Worm (Caenorhabditis elegans) whole organism, early embryonic: ENCODE measurements around the gene ral-1.

Experiments
- B0310.2 ChIP-seq: sonication (generic microtip); optimal IDR thresholded peaks from 2 replicates; lab custom pipeline; 2016; ENCODE audit warnings: mild to moderate bottlenecking, missing genetic modification characterization, missing compliant biosample characterization
- F13C5.2 ChIP-seq: sonication (generic microtip); optimal IDR thresholded peaks from 2 replicates; lab custom pipeline; 2017; ENCODE audit warnings: mild to moderate bottlenecking, missing genetic modification characterization, inconsistent platforms, missing compliant biosample characterization
- aly-1 ChIP-seq: sonication (generic microtip); optimal IDR thresholded peaks from 2 replicates; lab custom pipeline; 2016; ENCODE audit warnings: missing genetic modification characterization, missing compliant biosample characterization
- ama-1 ChIP-seq: fragments of 150-350 bp; optimal IDR thresholded peaks from 2 replicates; lab custom pipeline; 2014
- ceh-13 ChIP-seq: fragments of 200-800 bp; sonication (Bioruptor generic); optimal IDR thresholded peaks from 2 replicates; lab custom pipeline; 2018; ENCODE audit warnings: mild to moderate bottlenecking, missing genetic modification characterization, missing compliant biosample characterization
- ceh-36 ChIP-seq: sonication (generic microtip); optimal IDR thresholded peaks from 2 replicates; lab custom pipeline; 2016; ENCODE audit warnings: missing genetic modification characterization, inconsistent platforms, missing compliant biosample characterization
- ets-7 ChIP-seq: sonication (generic microtip); optimal IDR thresholded peaks from 2 replicates; lab custom pipeline; 2016; ENCODE audit warnings: missing genotype, missing genetic modification characterization, missing compliant biosample characterization
- flt-1 ChIP-seq: fragments of 200-800 bp; sonication (Bioruptor generic); IDR thresholded peaks from 2 replicates; pipeline ENCODE4 v1.3.6; 2022; ENCODE audit warnings: missing genetic modification characterization, missing compliant biosample characterization
- hmbx-1 ChIP-seq: sonication (generic microtip); optimal IDR thresholded peaks from 2 replicates; lab custom pipeline; 2016; ENCODE audit warnings: mild to moderate bottlenecking, missing genetic modification characterization, missing compliant biosample characterization
- hmg-4 ChIP-seq: fragments of 200-800 bp; sonication (Bioruptor generic); optimal IDR thresholded peaks from 2 replicates; lab custom pipeline; 2018; ENCODE audit warnings: mild to moderate bottlenecking, missing genetic modification characterization, missing compliant biosample characterization
- hnd-1 ChIP-seq: sonication (generic microtip); optimal IDR thresholded peaks from 2 replicates; lab custom pipeline; 2016; ENCODE audit warnings: missing genetic modification characterization, missing compliant biosample characterization
- pes-1 ChIP-seq: fragments of 200-800 bp; sonication (Bioruptor generic); IDR thresholded peaks from 2 replicates; pipeline ENCODE4 v1.3.6; 2022; ENCODE audit warnings: missing genetic modification reagents, missing genetic modification characterization, missing compliant biosample characterization
- scrt-1 ChIP-seq: fragments of 200-800 bp; sonication (Bioruptor generic); IDR thresholded peaks from 2 replicates; pipeline ENCODE4 v1.3.6; 2022; ENCODE audit warnings: missing genetic modification characterization, missing compliant biosample characterization
- sea-1 ChIP-seq: fragments of 200-800 bp; sonication (Bioruptor generic); conservative IDR thresholded peaks from 2 replicates; pipeline ENCODE4 v1.3.6; 2022; ENCODE audit warnings: missing genetic modification characterization, missing compliant biosample characterization
- tbx-11 ChIP-seq: fragments of 200-800 bp; sonication (Bioruptor generic); IDR thresholded peaks from 2 replicates; pipeline ENCODE4 v1.3.6; 2022; ENCODE audit warnings: missing genetic modification characterization, missing compliant biosample characterization
- tbx-37 ChIP-seq: fragments of 200-800 bp; sonication (Bioruptor generic); conservative IDR thresholded peaks from 2 replicates; pipeline ENCODE4 v1.3.6; 2022; ENCODE audit warnings: missing genetic modification reagents, missing genetic modification characterization, missing compliant biosample characterization
- tra-4 ChIP-seq: sonication (generic microtip); optimal IDR thresholded peaks from 2 replicates; lab custom pipeline; 2017; ENCODE audit warnings: missing genetic modification characterization, missing compliant biosample characterization

ral-1 gene

ce11 chrIII:3310876-3311597, at the start of gene ral-1:
ral-1 (plus strand) TSS chrIII:3311310.
- TF ChIP-seq pes-1 (no peak), hmg-4 (GFP tag; lab: Kevin White, UChicago) (peak; percentile 21)

- no peak for TF ChIP-seq ama-1
- TF ChIP-seq F13C5.2: no peak
- no peak for TF ChIP-seq ets-7 (tag; lab: Kevin White, UChicago)
- no peak for TF ChIP-seq sea-1
- TF ChIP-seq tbx-11: no peak
- TF ChIP-seq tra-4 (tag; lab: Kevin White, UChicago): no peak
- TF ChIP-seq hmg-4 (GFP tag; lab: Kevin White, UChicago): no peak
- TF ChIP-seq ceh-13 (GFP tag; lab: Kevin White, UChicago): no peak
- TF ChIP-seq scrt-1 (GFP tag; lab: Robert Waterston, UW): no peak
- no peak for TF ChIP-seq aly-1
- no peak for TF ChIP-seq hmbx-1 (tag; lab: Kevin White, UChicago)
- TF ChIP-seq pes-1: no peak
- no peak for TF ChIP-seq B0310.2 (tag; lab: Kevin White, UChicago)
- no peak for TF ChIP-seq ceh-36
- TF ChIP-seq tbx-37: no peak
These were observed 47.4 kb upstream of the ral-1 start for ce11 chrIII:3263696-3264095.

ce11 chrIII:3266602-3267001, 44.5 kb upstream of the ral-1 start, which contains the start of gene Y53G8AM.7:
Y53G8AM.7 (minus strand) TSS chrIII:3266702.
- TF ChIP-seq aly-1 (no peak), scrt-1 (GFP tag; lab: Robert Waterston, UW) (no peak), ets-7 (tag; lab: Kevin White, UChicago) (no peak), ceh-13 (GFP tag; lab: Kevin White, UChicago) (no peak), flt-1 (GFP tag; lab: Robert Waterston, UW) (no peak), ceh-36 (no peak), tbx-37 (no peak), hnd-1 (tag; lab: Kevin White, UChicago) (no peak), tbx-11 (no peak)

DNA sequence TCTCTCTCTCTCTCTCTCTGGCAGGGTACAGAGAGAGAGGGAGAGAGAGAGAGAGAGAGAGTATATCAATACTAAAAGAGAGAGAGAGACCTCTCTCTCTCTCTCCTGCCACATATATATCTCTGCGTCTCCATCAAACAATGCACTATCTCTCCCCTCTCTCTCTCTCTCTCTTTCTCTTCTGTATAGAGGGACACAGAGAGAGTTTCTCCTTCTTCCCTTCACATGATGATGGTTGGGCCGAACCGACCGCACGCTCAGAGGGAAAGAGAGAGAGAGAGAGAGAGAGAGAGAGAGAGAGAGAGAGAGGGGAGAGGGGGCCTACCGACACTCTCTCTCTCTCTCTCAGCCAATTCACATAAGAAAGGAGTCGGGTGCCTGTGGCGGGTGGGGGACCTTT, 39.4 kb upstream of the ral-1 start:
- TF ChIP-seq F13C5.2: peak; percentile 52
- peak; percentile 56; the same call in 1 of the 2 replicates for TF ChIP-seq sea-1
- no peak for TF ChIP-seq scrt-1 (GFP tag; lab: Robert Waterston, UW)

ce11 chrIII:3273141-3273540, 38.0 kb upstream of the ral-1 start:
- TF ChIP-seq hmg-4 (GFP tag; lab: Kevin White, UChicago): no peak
- TF ChIP-seq F13C5.2: peak; percentile 6

DNA sequence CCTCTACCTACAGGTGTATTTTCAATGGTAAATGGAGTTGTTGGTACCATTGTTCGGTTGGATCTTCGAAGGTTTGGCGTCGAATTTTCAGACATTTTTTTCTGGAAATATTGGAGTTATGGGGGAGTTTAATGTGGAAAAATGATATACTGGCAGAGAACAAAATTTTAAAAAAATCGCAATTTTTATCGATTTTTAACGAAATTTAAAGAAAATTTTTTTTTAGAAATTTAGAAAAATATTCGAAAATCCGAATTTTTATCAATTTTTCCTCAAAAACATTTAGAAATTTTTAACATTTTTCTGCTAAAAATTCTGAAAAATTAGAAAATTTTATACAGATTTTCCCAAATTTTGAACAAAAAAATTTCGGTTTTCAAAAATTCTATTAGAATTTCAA, 32.5 kb upstream of the ral-1 start, which contains the start of gene Y53G8AM.8:
Gene Y53G8AM.8 (minus strand): TSS at position 101 of the 400 bp plus-strand sequence.
- no peak for TF ChIP-seq scrt-1 (GFP tag; lab: Robert Waterston, UW)

- TF ChIP-seq aly-1 (no peak), ceh-36 (no peak), tra-4 (tag; lab: Kevin White, UChicago) (no peak), F13C5.2 (no peak), B0310.2 (tag; lab: Kevin White, UChicago) (no peak), pes-1 (no peak), tbx-37 (no peak), scrt-1 (GFP tag; lab: Robert Waterston, UW) (no peak)
These were observed 31.8 kb upstream of the ral-1 start for ce11 chrIII:3279304-3279703.

- TF ChIP-seq ceh-13 (GFP tag; lab: Kevin White, UChicago) (no peak), tbx-37 (no peak), hmg-4 (GFP tag; lab: Kevin White, UChicago) (no peak)
These were observed 29.2 kb upstream of the ral-1 start, which contains the start of gene mfsd-8 for ce11 chrIII:3281860-3282358. mfsd-8 (plus strand) TSS chrIII:3282308.

DNA sequence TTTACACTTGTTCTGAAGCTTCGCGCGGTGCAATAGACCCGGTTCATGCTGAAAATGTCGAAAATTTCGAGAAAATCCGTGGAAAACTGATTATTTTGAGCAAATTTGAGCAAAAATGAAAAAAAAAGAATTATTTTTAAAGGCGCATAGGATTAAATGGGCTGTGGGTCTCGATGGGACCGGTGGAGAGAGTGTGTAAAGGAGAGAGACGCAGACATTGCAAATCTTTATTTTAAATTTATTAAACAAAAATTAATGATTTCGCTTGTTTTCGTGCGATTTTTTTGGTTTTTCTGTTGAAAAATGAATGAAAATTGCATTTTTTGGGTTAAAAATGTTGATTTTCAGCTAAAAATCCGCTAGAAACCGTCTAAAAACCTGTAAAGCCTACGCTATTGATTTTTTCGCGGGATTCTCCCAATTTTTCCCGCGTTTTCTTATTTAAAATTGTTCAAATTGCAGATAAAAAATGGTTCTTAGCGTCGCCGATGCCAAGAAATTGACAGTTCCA, 16.8 kb upstream of the ral-1 start, which contains the start of the genes Y53G8AR.8 and Y53G8AR.6:
Gene Y53G8AR.8 (minus strand): TSS at position 48 of the 511 bp plus-strand sequence.
Gene Y53G8AR.6 (plus strand): TSS at position 461 of the 511 bp plus-strand sequence.
- TF ChIP-seq scrt-1 (GFP tag; lab: Robert Waterston, UW): no peak
- TF ChIP-seq ceh-36: peak; percentile 9

ce11 chrIII:3297151-3297550, 14.0 kb upstream of the ral-1 start, which contains the start of gene Y53G8AR.5:
Y53G8AR.5 (plus strand) TSS chrIII:3297451.
- no peak for TF ChIP-seq aly-1
- TF ChIP-seq tbx-11: no peak
- TF ChIP-seq ama-1: no peak
- no peak for TF ChIP-seq B0310.2 (tag; lab: Kevin White, UChicago)
- TF ChIP-seq sea-1: no peak
- TF ChIP-seq ceh-13 (GFP tag; lab: Kevin White, UChicago): no peak
- TF ChIP-seq pes-1: no peak
- no peak for TF ChIP-seq scrt-1 (GFP tag; lab: Robert Waterston, UW)
